Worm (Caenorhabditis elegans) whole organism, L2 larva: ENCODE data around the gene F52F10.2.

Experiments
- crh-2 ChIP-seq: sonication (generic microtip); optimal IDR thresholded peaks from 2 replicates; lab custom pipeline; 2017; ENCODE audit warnings: missing biosample characterization, missing genetic modification characterization
- fos-1 ChIP-seq: fragments of 150-350 bp; optimal IDR thresholded peaks from 2 replicates; lab custom pipeline; 2014; ENCODE audit warnings: missing biosample characterization, missing genetic modification characterization
- lsy-2 ChIP-seq, 2 experiments: fragments of 150-350 bp in 1 of 2; sonication (generic microtip) in 1 of 2; optimal IDR thresholded peaks; 2 replicates each; lab custom pipeline; 2014 to 2017; ENCODE audit warnings: missing biosample characterization in 2 of 2, missing genetic modification characterization in 2 of 2
- mdl-1 ChIP-seq, 2 experiments: fragments of 150-350 bp in 1 of 2; sonication (generic microtip) in 1 of 2; optimal IDR thresholded peaks; 2 replicates each; lab custom pipeline; 2017; ENCODE audit warnings: missing biosample characterization in 2 of 2, missing genetic modification characterization in 2 of 2
- nhr-23 ChIP-seq: fragments of 150-350 bp; optimal IDR thresholded peaks from 2 replicates; lab custom pipeline; 2014; ENCODE audit warnings: missing biosample characterization, missing genetic modification reagents, missing genetic modification characterization
- nhr-237 ChIP-seq: fragments of 150-350 bp; optimal IDR thresholded peaks from 2 replicates; lab custom pipeline; 2014; ENCODE audit warnings: missing biosample characterization, missing genetic modification characterization

- TF ChIP-seq mdl-1 (tag; optimal IDR thresholded peaks at IDR 0.05; lab: Kevin White, UChicago) (no peak), lsy-2 (tag; optimal IDR thresholded peaks at IDR 0.05; lab: Kevin White, UChicago) (no peak), fos-1 (no peak), crh-2 (tag; lab: Kevin White, UChicago) (no peak), nhr-23 (tag; lab: Kevin White, UChicago) (no peak), nhr-237 (tag; lab: Kevin White, UChicago) (no peak)
Observed at ce11 chrV:1522485-1522884, 25.5 kb upstream of the F52F10.2 start, which contains the start of gene str-243.
